Fruit fly (Drosophila melanogaster) whole organism, pupa: ENCODE measurements around the gene ru.

ENCODE experiments used
- CG32121 ChIP-seq: fragments of 200-800 bp; sonication (Bioruptor generic); IDR thresholded peaks from 2 replicates; pipeline ENCODE4 v1.3.6; 2022; ENCODE audit warnings: missing biosample characterization, missing genetic modification characterization
- CG8159 ChIP-seq: fragments of 200-800 bp; sonication (Bioruptor generic); optimal IDR thresholded peaks from 3 replicates; lab custom pipeline; 2018; ENCODE audit warnings: missing biosample characterization, mild to moderate bottlenecking, missing genetic modification characterization, moderate library complexity
- CG9948 ChIP-seq: fragments of 200-800 bp; sonication (Bioruptor generic); optimal IDR thresholded peaks from 2 replicates; lab custom pipeline; 2018; ENCODE audit warnings: missing biosample characterization, mild to moderate bottlenecking, missing genetic modification characterization, moderate library complexity
- EcR ChIP-seq: fragments of 200-800 bp; sonication (Bioruptor generic); optimal IDR thresholded peaks from 3 replicates; lab custom pipeline; 2019; ENCODE audit warnings: missing biosample characterization, missing genetic modification characterization, mild to moderate bottlenecking, moderate library complexity, missing genetic modification reagents
- Snoo ChIP-seq: fragments of 200-800 bp; sonication (Bioruptor generic); optimal IDR thresholded peaks from 3 replicates; lab custom pipeline; 2017; ENCODE audit warnings: missing biosample characterization, mild to moderate bottlenecking, missing genetic modification characterization, inconsistent platforms
- fd96Ca ChIP-seq: fragments of 200-800 bp; sonication (Bioruptor generic); IDR thresholded peaks from 3 replicates; pipeline ENCODE4 v1.3.6; 2022; ENCODE audit warnings: missing biosample characterization, missing genetic modification characterization
- gl ChIP-seq: fragments of 200-800 bp; sonication (Bioruptor generic); optimal IDR thresholded peaks from 2 replicates; lab custom pipeline; 2018; ENCODE audit warnings: missing biosample characterization, mild to moderate bottlenecking, missing genetic modification characterization

DNA sequence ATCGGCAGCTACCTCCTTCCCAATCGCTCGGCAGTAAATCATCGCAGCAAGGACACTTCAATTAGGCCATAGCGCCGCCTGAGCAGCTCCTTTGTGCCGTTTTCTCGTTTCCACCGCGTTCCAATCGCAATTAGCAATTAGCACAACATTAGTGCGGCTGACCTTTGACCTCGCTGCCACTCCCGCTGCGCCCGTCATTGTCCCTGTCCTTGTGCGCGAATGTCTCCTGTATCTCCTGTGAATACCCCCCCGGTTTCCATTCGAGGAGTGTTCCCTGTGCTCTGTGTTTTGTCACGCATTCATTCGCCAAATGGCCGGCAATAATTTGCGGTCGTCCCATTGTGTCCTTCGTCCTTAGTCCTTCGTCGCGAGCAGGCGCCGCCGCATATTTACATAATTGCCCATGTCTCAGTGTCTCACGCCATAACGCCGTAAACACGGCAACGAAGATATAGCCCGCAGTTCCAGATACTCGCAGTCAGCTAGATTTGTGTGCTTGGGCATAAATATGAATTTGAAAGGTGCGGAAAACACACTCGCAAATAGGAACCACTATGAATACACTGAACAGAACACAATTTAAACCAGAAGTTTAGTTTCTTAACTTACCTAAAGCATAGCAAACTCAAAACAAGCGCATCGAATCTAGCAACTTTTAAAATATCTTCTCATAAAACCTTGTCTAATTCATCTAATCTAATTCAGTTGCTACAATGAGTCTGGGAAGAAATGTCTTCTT lies 40.1 kb downstream of the ru start, which contains the start of gene CG9168:
- TF ChIP-seq gl (no peak), Snoo (tag; lab: Kevin White, UChicago) (no peak), EcR (GFP tag; lab: Kevin White, UChicago) (no peak), CG8159 (tag; lab: Kevin White, UChicago) (no peak), CG32121 (GFP tag; lab: Robert Waterston, UW) (no peak), fd96Ca (GFP tag; lab: Robert Waterston, UW) (no peak), CG9948 (tag; lab: Kevin White, UChicago) (no peak)
